Fruit fly (Drosophila melanogaster) whole organism, prepupa: ENCODE data around the gene CG42747.

Experiments used
- Blimp-1 ChIP-seq: fragments of 200-800 bp; sonication (Bioruptor generic); optimal IDR thresholded peaks from 3 replicates; lab custom pipeline; 2017; ENCODE audit warnings: missing biosample characterization, missing genetic modification characterization, mild to moderate bottlenecking, moderate library complexity, missing genetic modification reagents
- Ets96B ChIP-seq: fragments of 200-800 bp; optimal IDR thresholded peaks from 2 replicates; lab custom pipeline; 2019; ENCODE audit warnings: missing biosample characterization, mild to moderate bottlenecking, missing genetic modification characterization, moderate library complexity
- Hr4 ChIP-seq: fragments of 200-800 bp; sonication (Bioruptor generic); optimal IDR thresholded peaks from 3 replicates; lab custom pipeline; 2016; ENCODE audit warnings: missing biosample characterization, missing genetic modification characterization
- Sox15 ChIP-seq: fragments of 200-800 bp; sonication (Bioruptor generic); optimal IDR thresholded peaks from 3 replicates; lab custom pipeline; 2016; ENCODE audit warnings: missing biosample characterization, missing genetic modification characterization
- pdm3 ChIP-seq: fragments of 200-800 bp; sonication (Bioruptor generic); optimal IDR thresholded peaks from 3 replicates; lab custom pipeline; 2016; ENCODE audit warnings: missing biosample characterization, missing genetic modification characterization
- svp ChIP-seq: fragments of 200-800 bp; sonication (Bioruptor generic); peaks from one replicate; lab custom pipeline; 2016; ENCODE audit warnings: missing biosample characterization, missing genetic modification characterization

DNA sequence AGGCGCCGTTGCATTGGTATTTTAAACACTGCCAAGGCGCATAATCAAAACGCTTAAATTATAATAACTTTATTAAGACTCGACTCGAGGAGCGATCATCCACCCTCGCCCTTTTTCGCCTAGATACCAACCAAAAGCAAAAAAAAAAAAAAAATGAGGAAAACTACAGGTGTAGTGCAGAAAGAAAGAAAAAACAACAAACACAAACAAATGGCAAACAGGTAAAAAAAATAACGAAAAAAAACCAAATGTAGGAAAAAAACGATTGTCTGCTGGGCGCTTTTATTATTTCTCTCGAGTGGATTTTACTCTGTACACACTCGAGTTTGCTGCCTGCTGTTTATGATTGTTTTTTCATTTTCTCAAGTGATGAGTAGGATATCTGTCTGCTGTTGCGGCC is 56.8 kb downstream of the CG42747 start:
- TF ChIP-seq pdm3 (peak; percentile 8), Ets96B (tag; lab: Kevin White, UChicago) (no peak), Hr4 (GFP tag; lab: Kevin White, UChicago) (no peak), svp (GFP tag; lab: Kevin White, UChicago) (no peak), Sox15 (GFP tag; lab: Kevin White, UChicago) (no peak), Blimp-1 (GFP tag; lab: Kevin White, UChicago) (no peak)
